Worm (Caenorhabditis elegans) whole organism, young adult: Measurements from ENCODE around the gene fbxb-14.

Experiments used
- C06A6.2 ChIP-seq: fragments of 200-800 bp; sonication (Bioruptor generic); conservative IDR thresholded peaks from 2 replicates; pipeline ENCODE4 v1.3.6; 2022; ENCODE audit warnings: missing genetic modification characterization, missing compliant biosample characterization
- F22D6.2 ChIP-seq: sonication (generic microtip); optimal IDR thresholded peaks from 2 replicates; lab custom pipeline; 2016; ENCODE audit warnings: mild to moderate bottlenecking, missing genetic modification characterization, missing compliant biosample characterization
- F23B12.7 ChIP-seq: sonication (generic microtip); optimal IDR thresholded peaks from 2 replicates; lab custom pipeline; 2017; ENCODE audit warnings: missing genetic modification characterization, mild to moderate bottlenecking, missing compliant biosample characterization, antibody characterized with exemption, moderate library complexity; ENCODE audit not compliant: insufficient read depth
- F49E8.2 ChIP-seq: sonication (generic microtip); optimal IDR thresholded peaks from 3 replicates; lab custom pipeline; 2017; ENCODE audit warnings: missing genetic modification characterization, mild to moderate bottlenecking, missing compliant biosample characterization, antibody characterized with exemption, moderate library complexity; ENCODE audit not compliant: insufficient read depth
- K12H6.12 ChIP-seq: fragments of 200-800 bp; sonication (Bioruptor generic); optimal IDR thresholded peaks from 2 replicates; lab custom pipeline; 2018; ENCODE audit warnings: mild to moderate bottlenecking, missing genetic modification characterization, missing compliant biosample characterization
- T07F8.4 ChIP-seq: sonication (generic microtip); optimal IDR thresholded peaks from 2 replicates; lab custom pipeline; 2016; ENCODE audit warnings: mild to moderate bottlenecking, missing genetic modification characterization, moderate library complexity, missing compliant biosample characterization
- Y53F4B.3 ChIP-seq: fragments of 200-800 bp; sonication (Bioruptor generic); IDR thresholded peaks from 2 replicates; pipeline ENCODE4 v1.3.6; 2022; ENCODE audit warnings: missing genetic modification reagents, missing genetic modification characterization, missing compliant biosample characterization
- Y56A3A.18 ChIP-seq: fragments of 200-800 bp; sonication (Bioruptor generic); IDR thresholded peaks from 2 replicates; pipeline ENCODE4 v1.3.6; 2022; ENCODE audit warnings: missing genetic modification reagents, missing genetic modification characterization, missing compliant biosample characterization
- Y79H2A.3 ChIP-seq: fragments of 200-800 bp; sonication (Bioruptor generic); conservative IDR thresholded peaks from 2 replicates; pipeline ENCODE4 v1.3.6; 2022; ENCODE audit warnings: missing genetic modification reagents, missing genetic modification characterization, missing compliant biosample characterization
- ceh-100 ChIP-seq: fragments of 200-800 bp; sonication (Bioruptor generic); IDR thresholded peaks from 2 replicates; pipeline ENCODE4 v1.3.6; 2022; ENCODE audit warnings: missing genetic modification reagents, missing genetic modification characterization, missing compliant biosample characterization
- chd-7 ChIP-seq: sonication (generic microtip); optimal IDR thresholded peaks from 2 replicates; lab custom pipeline; 2016; ENCODE audit warnings: mild to moderate bottlenecking, missing genetic modification characterization, moderate library complexity, missing compliant biosample characterization
- egl-44 ChIP-seq: fragments of 200-800 bp; sonication (Bioruptor generic); IDR thresholded peaks from 2 replicates; pipeline ENCODE4 v1.3.6; 2022; ENCODE audit warnings: missing genetic modification reagents, missing genetic modification characterization, missing compliant biosample characterization
- egrh-3 ChIP-seq: fragments of 200-800 bp; sonication (Bioruptor generic); IDR thresholded peaks from 2 replicates; pipeline ENCODE4 v1.3.6; 2022; ENCODE audit warnings: missing genetic modification reagents, missing genetic modification characterization, missing compliant biosample characterization
- hmg-1.2 ChIP-seq: fragments of 200-800 bp; sonication (Bioruptor generic); IDR thresholded peaks from 2 replicates; pipeline ENCODE4 v1.3.6; 2022; ENCODE audit warnings: missing genetic modification reagents, missing genetic modification characterization, missing compliant biosample characterization
- hsf-1 ChIP-seq: fragments of 200-800 bp; sonication (Bioruptor generic); IDR thresholded peaks from 2 replicates; pipeline ENCODE4 v1.3.6; 2022; ENCODE audit warnings: missing genetic modification reagents, missing genetic modification characterization, missing compliant biosample characterization
- lin-35 ChIP-seq, 3 experiments: fragments of 150-350 bp in 2 of 3; sonication (generic microtip) in 1 of 3; optimal IDR thresholded peaks; 2 replicates each; lab custom pipeline; 2014 to 2018; ENCODE audit warnings: missing biosample characterization in 3 of 3, missing genetic modification characterization in 3 of 3, missing genetic modification reagents in 3 of 3
- lir-1 ChIP-seq: fragments of 200-800 bp; sonication (Bioruptor generic); conservative IDR thresholded peaks from 2 replicates; pipeline ENCODE4 v1.3.6; 2022; ENCODE audit warnings: missing genetic modification reagents, missing genetic modification characterization, missing compliant biosample characterization
- madf-8 ChIP-seq: fragments of 200-800 bp; sonication (Bioruptor generic); conservative IDR thresholded peaks from 2 replicates; pipeline ENCODE4 v1.3.6; 2022; ENCODE audit warnings: missing genetic modification reagents, missing genetic modification characterization, missing compliant biosample characterization
- mel-28 ChIP-seq: sonication (generic microtip); optimal IDR thresholded peaks from 2 replicates; lab custom pipeline; 2016; ENCODE audit warnings: borderline replicate concordance, mild to moderate bottlenecking, missing genetic modification characterization, missing compliant biosample characterization
- mes-4 ChIP-seq: sonication (generic microtip); optimal IDR thresholded peaks from 2 replicates; lab custom pipeline; 2016; ENCODE audit warnings: missing genotype, missing genetic modification characterization, missing compliant biosample characterization
- nfya-1 ChIP-seq: sonication (generic microtip); optimal IDR thresholded peaks from 2 replicates; lab custom pipeline; 2017; ENCODE audit warnings: antibody characterized with exemption, missing compliant biosample characterization, missing genetic modification characterization, borderline replicate concordance; ENCODE audit not compliant: insufficient read depth
- nfyb-1 ChIP-seq: fragments of 200-800 bp; sonication (Bioruptor generic); IDR thresholded peaks from 2 replicates; pipeline ENCODE4 v1.3.6; 2022; ENCODE audit warnings: missing genetic modification reagents, missing genetic modification characterization, missing compliant biosample characterization
- nhr-80 ChIP-seq: sonication (generic microtip); optimal IDR thresholded peaks from 2 replicates; lab custom pipeline; 2016; ENCODE audit warnings: missing genetic modification characterization, missing compliant biosample characterization
- nhr-90 ChIP-seq: sonication (generic microtip); optimal IDR thresholded peaks from 2 replicates; lab custom pipeline; 2016; ENCODE audit warnings: missing genotype, mild to moderate bottlenecking, missing genetic modification characterization, missing compliant biosample characterization
- rec-8 ChIP-seq, 2 experiments: sonication (generic microtip); optimal IDR thresholded peaks; 2 replicates each; lab custom pipeline; 2016; ENCODE audit warnings: mild to moderate bottlenecking in 2 of 2, missing genetic modification characterization in 2 of 2, missing genetic modification reagents in 2 of 2, missing genotype in 2 of 2, missing biosample characterization in 1 of 2, missing compliant biosample characterization in 1 of 2, moderate library complexity in 1 of 2
- repo-1 ChIP-seq: sonication (generic microtip); optimal IDR thresholded peaks from 2 replicates; lab custom pipeline; 2017; ENCODE audit warnings: mild to moderate bottlenecking, missing genetic modification characterization, missing compliant biosample characterization
- sdz-38 ChIP-seq: sonication (generic microtip); optimal IDR thresholded peaks from 2 replicates; lab custom pipeline; 2016; ENCODE audit warnings: missing genotype, missing genetic modification characterization, missing compliant biosample characterization
- snpc-3.4 ChIP-seq: sonication (generic microtip); optimal IDR thresholded peaks from 2 replicates; lab custom pipeline; 2017; ENCODE audit warnings: missing genetic modification characterization, mild to moderate bottlenecking, missing compliant biosample characterization, antibody characterized with exemption, moderate library complexity, missing genotype, missing genetic modification reagents
- snpc-4 ChIP-seq, 5 experiments: fragments of 150-350 bp in 1 of 5; sonication (generic microtip) in 4 of 5; optimal IDR thresholded peaks; 2 replicates each; lab custom pipeline; 2014 to 2018; ENCODE audit warnings: missing genetic modification characterization in 5 of 5, missing biosample characterization in 3 of 5, antibody characterized with exemption in 2 of 5, mild to moderate bottlenecking in 2 of 5, missing compliant biosample characterization in 2 of 5, missing genotype in 2 of 5, moderate library complexity in 2 of 5, missing genetic modification reagents in 1 of 5
- somi-1 ChIP-seq: fragments of 200-800 bp; sonication (Bioruptor generic); optimal IDR thresholded peaks from 2 replicates; lab custom pipeline; 2018; ENCODE audit warnings: mild to moderate bottlenecking, missing genetic modification characterization, missing compliant biosample characterization
- sptf-2 ChIP-seq: fragments of 200-800 bp; sonication (Bioruptor generic); optimal IDR thresholded peaks from 2 replicates; lab custom pipeline; 2018; ENCODE audit warnings: mild to moderate bottlenecking, missing genetic modification characterization, missing compliant biosample characterization
- tlf-1 ChIP-seq: fragments of 200-800 bp; sonication (Bioruptor generic); optimal IDR thresholded peaks from 2 replicates; lab custom pipeline; 2018; ENCODE audit warnings: mild to moderate bottlenecking, missing genetic modification characterization, missing compliant biosample characterization
- xnd-1 ChIP-seq: sonication (generic microtip); optimal IDR thresholded peaks from 2 replicates; lab custom pipeline; 2016; ENCODE audit warnings: missing genotype, missing genetic modification reagents, missing genetic modification characterization, missing compliant biosample characterization
- zfh-2 ChIP-seq: fragments of 200-800 bp; sonication (Bioruptor generic); conservative IDR thresholded peaks from 2 replicates; pipeline ENCODE4 v1.3.6; 2022; ENCODE audit warnings: missing genetic modification reagents, missing genetic modification characterization, missing compliant biosample characterization
- ztf-18 ChIP-seq: sonication (generic microtip); optimal IDR thresholded peaks from 2 replicates; lab custom pipeline; 2016; ENCODE audit warnings: missing genotype, mild to moderate bottlenecking, missing genetic modification characterization, missing compliant biosample characterization
- ztf-25 ChIP-seq: fragments of 200-800 bp; sonication (Bioruptor generic); IDR thresholded peaks from 2 replicates; pipeline ENCODE4 v1.3.6; 2022; ENCODE audit warnings: missing genetic modification reagents, missing genetic modification characterization, missing compliant biosample characterization
- ztf-26 ChIP-seq: sonication (generic microtip); optimal IDR thresholded peaks from 2 replicates; lab custom pipeline; 2017; ENCODE audit warnings: missing genetic modification characterization, missing compliant biosample characterization

Gene fbxb-14

DNA sequence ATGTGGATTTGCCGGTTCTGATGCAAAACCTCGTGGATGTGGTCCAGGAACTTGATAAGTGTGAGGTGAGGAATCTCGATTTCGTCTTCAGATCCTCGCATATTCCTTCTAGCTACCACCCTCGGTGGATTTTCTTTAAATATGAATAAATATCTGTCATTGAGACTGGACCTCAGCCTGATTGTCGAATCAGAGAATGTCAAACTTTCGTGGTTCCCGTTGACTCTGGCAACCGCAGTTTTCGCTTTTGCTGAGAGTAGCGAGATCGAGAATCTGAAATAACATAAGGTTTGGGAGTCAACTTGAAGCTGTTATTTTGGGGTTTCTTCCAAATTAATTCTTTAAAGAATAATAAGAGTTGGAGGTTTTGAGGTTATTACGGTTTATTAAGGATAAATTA, at the start of gene fbxb-14:
fbxb-14 (minus strand) TSS at position 101 of the 400 bp plus-strand sequence.
- TF ChIP-seq somi-1 (GFP tag; lab: Kevin White, UChicago): no peak
- no peak for TF ChIP-seq F22D6.2 (tag; lab: Kevin White, UChicago)
- no peak for TF ChIP-seq lir-1 (GFP tag; lab: Robert Waterston, UW)
- no peak for TF ChIP-seq chd-7
- TF ChIP-seq zfh-2: no peak
- no peak for TF ChIP-seq sdz-38
- TF ChIP-seq C06A6.2 (GFP tag; lab: Robert Waterston, UW): no peak
- TF ChIP-seq snpc-3.4 (tag; lab: Kevin White, UChicago): no peak
- no peak for TF ChIP-seq repo-1 (tag; lab: Kevin White, UChicago)
- TF ChIP-seq hsf-1 (GFP tag; lab: Robert Waterston, UW): no peak

DNA sequence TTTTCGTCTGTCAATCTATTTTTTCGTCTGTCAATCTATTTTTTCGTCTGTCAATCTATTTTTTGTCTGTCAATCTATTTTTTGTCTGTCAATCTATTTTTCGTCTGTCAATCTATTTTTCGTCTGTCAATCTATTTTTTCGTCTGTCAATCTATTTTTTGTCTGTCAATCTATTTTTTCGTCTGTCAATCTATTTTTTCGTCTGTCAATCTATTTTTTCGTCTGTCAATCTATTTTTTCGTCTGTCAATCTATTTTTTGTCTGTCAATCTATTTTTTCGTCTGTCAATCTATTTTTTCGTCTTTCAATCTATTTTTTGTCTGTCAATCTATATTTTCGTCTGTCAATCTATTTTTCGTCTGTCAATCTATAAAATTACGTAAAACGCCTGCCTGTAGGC, 46.9 kb upstream of the fbxb-14 start:
- TF ChIP-seq egrh-3 (GFP tag; lab: Robert Waterston, UW): peak; percentile 91
- TF ChIP-seq Y53F4B.3: peak; percentile 96; the same call in 1 of the 2 replicates

DNA sequence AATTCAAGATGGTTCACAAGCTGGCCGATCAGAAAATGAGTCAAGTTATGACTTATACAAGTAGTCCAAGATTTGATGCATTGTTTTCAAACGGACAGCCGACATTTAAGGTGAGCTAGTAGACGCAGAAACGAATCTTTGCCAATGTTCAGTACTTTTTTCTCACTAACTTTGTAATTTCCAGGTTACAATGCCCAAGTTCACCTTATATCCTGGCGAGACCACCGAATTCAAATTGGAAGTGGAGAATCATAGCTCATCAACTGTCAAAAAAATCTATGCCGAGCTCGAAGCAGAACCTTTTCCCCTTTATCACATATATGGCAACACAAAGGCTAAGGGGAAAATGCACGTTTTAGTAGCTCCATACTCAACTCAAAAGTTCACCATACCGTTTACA, 45.4 kb upstream of the fbxb-14 start:
- TF ChIP-seq rec-8 (tag; optimal IDR thresholded peaks at IDR 0.05; lab: Kevin White, UChicago): no peak
- TF ChIP-seq madf-8 (GFP tag; lab: Robert Waterston, UW): no peak
- no peak for TF ChIP-seq hsf-1 (GFP tag; lab: Robert Waterston, UW)
- no peak for TF ChIP-seq nfya-1 (tag; lab: Kevin White, UChicago)
- no peak for TF ChIP-seq egrh-3 (GFP tag; lab: Robert Waterston, UW)
- TF ChIP-seq egl-44 (GFP tag; lab: Robert Waterston, UW): no peak
- no peak for TF ChIP-seq F23B12.7
- TF ChIP-seq snpc-4 (GFP tag; optimal IDR thresholded peaks at IDR 0.05; lab: Kevin White, UChicago): no peak
- no peak for TF ChIP-seq snpc-4 (tag; optimal IDR thresholded peaks at IDR 0.05; lab: Kevin White, UChicago)
- no peak for TF ChIP-seq zfh-2
- no peak for TF ChIP-seq mes-4 (tag; lab: Kevin White, UChicago)
- TF ChIP-seq sptf-2 (GFP tag; lab: Kevin White, UChicago): no peak
- TF ChIP-seq mel-28: no peak
- TF ChIP-seq ztf-25 (GFP tag; lab: Robert Waterston, UW): no peak
- no peak for TF ChIP-seq nfyb-1 (GFP tag; lab: Robert Waterston, UW)
- TF ChIP-seq ceh-100 (GFP tag; lab: Robert Waterston, UW): no peak
- no peak for TF ChIP-seq T07F8.4 (tag; lab: Kevin White, UChicago)
- TF ChIP-seq lin-35 (GFP tag; optimal IDR thresholded peaks at IDR 0.05; lab: Kevin White, UChicago): no peak
- TF ChIP-seq ztf-26 (tag; lab: Kevin White, UChicago): no peak
- no peak for TF ChIP-seq Y56A3A.18

DNA sequence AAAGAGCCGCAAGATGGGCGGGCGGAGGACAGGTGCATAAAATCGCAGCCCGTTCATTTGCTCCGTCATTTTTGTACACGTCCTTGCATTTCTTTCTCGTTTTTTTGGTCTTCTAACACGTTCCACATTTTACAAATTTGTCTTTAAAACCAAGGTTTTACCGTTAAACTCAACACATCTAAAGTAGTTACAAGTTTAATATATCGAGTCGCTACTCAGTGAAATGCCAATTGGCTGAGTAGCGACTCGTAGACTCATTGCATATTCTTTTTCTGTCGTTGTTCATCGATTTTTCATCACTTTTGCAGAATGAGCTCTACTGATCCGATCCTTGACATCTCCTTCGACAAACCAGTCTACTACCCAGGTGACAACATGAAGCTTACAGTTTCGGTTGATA, 44.7 kb upstream of the fbxb-14 start, which contains the start of gene arrd-1:
arrd-1 (plus strand) TSS at position 301 of the 400 bp plus-strand sequence.
- no peak for TF ChIP-seq tlf-1 (GFP tag; lab: Kevin White, UChicago)
- no peak for TF ChIP-seq egrh-3 (GFP tag; lab: Robert Waterston, UW)
- no peak for TF ChIP-seq ztf-26 (tag; lab: Kevin White, UChicago)
- no peak for TF ChIP-seq xnd-1 (tag; lab: Kevin White, UChicago)
- TF ChIP-seq somi-1 (GFP tag; lab: Kevin White, UChicago): no peak

DNA sequence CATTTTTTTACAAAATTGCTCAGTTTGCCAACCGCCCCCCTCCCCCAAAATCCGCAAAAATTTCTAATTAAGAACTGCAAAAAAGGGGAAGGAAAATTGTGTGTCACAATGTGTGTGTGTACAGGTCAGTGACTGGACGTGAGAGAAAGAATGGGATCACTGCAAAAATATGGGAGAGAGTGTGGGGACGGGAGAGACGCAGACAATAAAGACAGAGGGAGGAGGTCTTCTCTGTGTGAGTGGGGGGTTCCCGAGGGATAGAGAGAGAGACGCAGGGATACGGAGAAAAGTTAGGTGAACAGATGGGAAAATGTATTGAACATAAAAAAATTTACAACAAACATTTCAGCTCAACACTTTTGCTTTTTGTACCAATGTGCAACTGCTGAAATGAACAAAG, 43.4 kb upstream of the fbxb-14 start:
- TF ChIP-seq nhr-80 (tag; lab: Kevin White, UChicago) (no peak), K12H6.12 (tag; lab: Kevin White, UChicago) (peak; percentile 24), F49E8.2 (tag; lab: Kevin White, UChicago) (no peak), Y79H2A.3 (GFP tag; lab: Robert Waterston, UW) (no peak), nhr-90 (tag; lab: Kevin White, UChicago) (no peak), egrh-3 (GFP tag; lab: Robert Waterston, UW) (peak; percentile 20; the same call in 1 of the 2 replicates), hmg-1.2 (peak; percentile 93), zfh-2 (peak; percentile 57; the same call in 1 of the 2 replicates), ztf-18 (no peak)
